Fruit fly (Drosophila melanogaster) whole organism, pupa: ENCODE measurements around the gene NimB4.

Experiments used
- CG15710 ChIP-seq: fragments of 200-800 bp; sonication (Bioruptor generic); optimal IDR thresholded peaks from 2 replicates; lab custom pipeline; 2018; ENCODE audit warnings: missing biosample characterization, mild to moderate bottlenecking, missing genetic modification characterization, moderate library complexity
- CG8159 ChIP-seq: fragments of 200-800 bp; sonication (Bioruptor generic); optimal IDR thresholded peaks from 3 replicates; lab custom pipeline; 2018; ENCODE audit warnings: missing biosample characterization, mild to moderate bottlenecking, missing genetic modification characterization, moderate library complexity
- EcR ChIP-seq: fragments of 200-800 bp; sonication (Bioruptor generic); optimal IDR thresholded peaks from 3 replicates; lab custom pipeline; 2019; ENCODE audit warnings: missing biosample characterization, missing genetic modification characterization, mild to moderate bottlenecking, moderate library complexity, missing genetic modification reagents
- fd96Ca ChIP-seq: fragments of 200-800 bp; sonication (Bioruptor generic); IDR thresholded peaks from 3 replicates; pipeline ENCODE4 v1.3.6; 2022; ENCODE audit warnings: missing biosample characterization, missing genetic modification characterization
- gl ChIP-seq: fragments of 200-800 bp; sonication (Bioruptor generic); optimal IDR thresholded peaks from 2 replicates; lab custom pipeline; 2018; ENCODE audit warnings: missing biosample characterization, mild to moderate bottlenecking, missing genetic modification characterization

- TF ChIP-seq EcR (no peak), fd96Ca (GFP tag; lab: Robert Waterston, UW) (no peak), CG8159 (tag; lab: Kevin White, UChicago) (no peak), gl (tag; lab: Kevin White, UChicago) (no peak), CG15710 (no peak)
Measured at dm6 chr2L:14012304-14013054, 42.7 kb upstream of the NimB4 start, which contains the start of gene bgm.
